Worm (Caenorhabditis elegans) whole organism, L4 larva: ENCODE results near the gene F39H12.1.

Experiments used
- F37D6.2 ChIP-seq: sonication (generic microtip); optimal IDR thresholded peaks from 2 replicates; lab custom pipeline; 2016; ENCODE audit warnings: mild to moderate bottlenecking, missing genetic modification characterization, missing compliant biosample characterization
- lin-1 ChIP-seq: fragments of 200-800 bp; sonication (Bioruptor generic); IDR thresholded peaks from 2 replicates; pipeline ENCODE4 v1.3.6; 2022; ENCODE audit warnings: missing genetic modification reagents, missing genetic modification characterization, missing compliant biosample characterization
- mep-1 ChIP-seq: fragments of 150-350 bp; sonication (generic microtip); optimal IDR thresholded peaks from 3 replicates; lab custom pipeline; 2014; ENCODE audit warnings: missing biosample characterization, missing genetic modification characterization
- nhr-28 ChIP-seq: fragments of 150-350 bp; optimal IDR thresholded peaks from 2 replicates; lab custom pipeline; 2014; ENCODE audit warnings: missing biosample characterization, missing genetic modification characterization
- rbr-2 ChIP-seq: sonication (generic microtip); optimal IDR thresholded peaks from 2 replicates; lab custom pipeline; 2016; ENCODE audit warnings: missing genotype, missing genetic modification characterization, missing compliant biosample characterization
- unc-62 ChIP-seq, 3 experiments: fragments of 150-350 bp in 1 of 3; sonication (generic microtip); optimal IDR thresholded peaks in 2 of 3; peaks in 1 of 3; 1 replicate in 1 of 3; 2 replicates in 2 of 3; lab custom pipeline; 2014 to 2017; ENCODE audit warnings: missing biosample characterization in 3 of 3, missing genetic modification characterization in 3 of 3, missing genetic modification reagents in 3 of 3, missing genotype in 1 of 3

DNA sequence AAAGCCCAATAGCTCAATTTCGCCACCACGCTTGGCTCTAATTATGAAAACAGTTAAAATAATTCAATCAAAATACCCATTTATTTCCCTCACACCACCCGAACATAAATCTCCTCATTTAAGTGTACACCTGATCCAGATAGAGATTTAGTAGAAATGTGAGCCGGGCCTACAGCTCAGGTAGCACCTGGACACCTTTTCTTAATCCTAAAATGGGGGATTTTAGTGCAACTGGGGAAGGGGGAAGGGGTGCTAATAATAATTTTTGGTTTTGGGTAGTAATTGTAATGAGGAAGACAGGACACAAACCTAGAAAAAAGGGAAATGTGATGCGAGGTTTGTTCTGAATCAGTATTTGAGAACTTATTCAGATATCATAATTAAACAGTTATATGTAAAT lies 19.0 kb downstream of the F39H12.1 start:
- no peak for TF ChIP-seq lin-1 (GFP tag; lab: Robert Waterston, UW)
- TF ChIP-seq nhr-28 (tag; lab: Kevin White, UChicago), result no peak
- TF ChIP-seq rbr-2 (tag; lab: Kevin White, UChicago), result no peak
- TF ChIP-seq F37D6.2 (tag; lab: Kevin White, UChicago), result no peak
- TF ChIP-seq unc-62 (GFP tag; optimal IDR thresholded peaks at IDR 0.05 in 1 of 2; lab: Kevin White, UChicago), result peak in 1 of 2 experiments; percentile 93
- TF ChIP-seq unc-62 (tag; optimal IDR thresholded peaks at IDR 0.05; lab: Kevin White, UChicago), result no peak
- TF ChIP-seq mep-1 (tag; lab: Kevin White, UChicago), result no peak
